Worm (Caenorhabditis elegans): ENCODE measurements around the gene srg-7.

DNA sequence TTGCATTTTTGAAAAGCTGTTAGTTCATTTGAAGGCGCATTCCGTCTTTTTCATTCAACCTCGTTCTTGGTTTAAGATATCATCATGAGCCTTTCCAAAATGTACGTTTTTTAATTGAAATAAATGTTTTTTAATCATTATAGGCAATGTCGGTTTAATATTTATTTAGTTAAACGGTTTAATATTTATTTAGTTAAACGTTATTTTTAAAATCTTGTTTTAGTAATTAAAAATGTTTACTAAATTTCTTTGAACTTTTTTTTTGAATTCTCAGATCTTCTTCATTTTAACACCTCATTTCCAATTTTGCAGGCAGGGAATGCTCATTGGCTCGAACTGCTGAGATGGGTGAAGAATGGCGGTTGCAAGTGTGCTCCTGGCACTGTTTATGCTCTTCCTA is 41.1 kb upstream of the srg-7 start, which contains the start of gene gar-2:
- TF ChIP-seq Y75B8A.6 (GFP tag; IDR thresholded peaks at IDR 0.05) (no peak), lin-13 (GFP tag; optimal IDR thresholded peaks at IDR 0.05) (no peak), nhr-11 (tag; optimal IDR thresholded peaks at IDR 0.05) (no peak), nhr-237 (tag; optimal IDR thresholded peaks at IDR 0.05) (no peak), skn-1 (tag; optimal IDR thresholded peaks at IDR 0.05) (no peak), lin-15B (tag; optimal IDR thresholded peaks at IDR 0.05) (no peak), F10B5.3 (tag; optimal IDR thresholded peaks at IDR 0.05) (no peak), arid-1 (GFP tag; conservative IDR thresholded peaks at IDR 0.05) (no peak), unc-130 (GFP tag; optimal IDR thresholded peaks at IDR 0.05) (no peak)
